Worm (Caenorhabditis elegans) whole organism, L3 larva: ENCODE data around the gene spp-19.

ENCODE experiments used
- ama-1 ChIP-seq: fragments of 150-350 bp; optimal IDR thresholded peaks from 2 replicates; lab custom pipeline; 2018
- ceh-28 ChIP-seq: fragments of 150-350 bp; optimal IDR thresholded peaks from 2 replicates; lab custom pipeline; 2014; ENCODE audit warnings: missing biosample characterization, missing genetic modification reagents, missing genetic modification characterization
- egl-27 ChIP-seq: sonication (generic microtip); optimal IDR thresholded peaks from 4 replicates; lab custom pipeline; 2017; ENCODE audit warnings: missing biosample characterization, missing genetic modification reagents, missing genetic modification characterization
- lin-39 ChIP-seq: fragments of 150-350 bp; optimal IDR thresholded peaks from 2 replicates; lab custom pipeline; 2018; ENCODE audit warnings: missing biosample characterization, missing genetic modification reagents, missing genetic modification characterization
- nhr-237 ChIP-seq: fragments of 150-350 bp; optimal IDR thresholded peaks from 2 replicates; lab custom pipeline; 2014; ENCODE audit warnings: missing biosample characterization, missing genetic modification characterization
- nhr-28 ChIP-seq: fragments of 150-350 bp; optimal IDR thresholded peaks from 2 replicates; lab custom pipeline; 2014; ENCODE audit warnings: missing biosample characterization, missing genetic modification characterization
- skn-1 ChIP-seq: fragments of 150-350 bp; optimal IDR thresholded peaks from 2 replicates; lab custom pipeline; 2014; ENCODE audit warnings: missing biosample characterization, missing genetic modification characterization
- snpc-4 ChIP-seq: fragments of 150-350 bp; optimal IDR thresholded peaks from 2 replicates; lab custom pipeline; 2014; ENCODE audit warnings: missing biosample characterization, missing genetic modification characterization
- unc-62 ChIP-seq: fragments of 150-350 bp; sonication (generic microtip); optimal IDR thresholded peaks from 4 replicates; lab custom pipeline; 2014; ENCODE audit warnings: missing biosample characterization, missing genetic modification reagents, missing genetic modification characterization

- TF ChIP-seq snpc-4 (tag; lab: Kevin White, UChicago) (no peak), unc-62 (GFP tag; lab: Kevin White, UChicago) (no peak), nhr-28 (no peak), ceh-28 (tag; lab: Kevin White, UChicago) (no peak), lin-39 (tag; lab: Kevin White, UChicago) (no peak), egl-27 (tag; lab: Kevin White, UChicago) (no peak), ama-1 (lab: Kevin White, UChicago) (no peak), nhr-237 (tag; lab: Kevin White, UChicago) (no peak), skn-1 (no peak)
These were observed 4.5 kb downstream of the spp-19 start, which contains the start of gene spp-27 for ce11 chrV:6557035-6557434.
